Worm (Caenorhabditis elegans) whole organism, L1 larva: ENCODE results near the gene srlf-17.

Experiments
- C16A3.4 ChIP-seq: fragments of 150-350 bp; optimal IDR thresholded peaks from 2 replicates; lab custom pipeline; 2014; ENCODE audit warnings: missing biosample characterization, missing genetic modification characterization
- Y116A8C.19 ChIP-seq: sonication (generic microtip); optimal IDR thresholded peaks from 2 replicates; lab custom pipeline; 2016; ENCODE audit warnings: missing compliant biosample characterization, missing genetic modification characterization, borderline replicate concordance
- aly-2 ChIP-seq: fragments of 150-350 bp; optimal IDR thresholded peaks from 2 replicates; lab custom pipeline; 2014; ENCODE audit warnings: missing biosample characterization, missing genetic modification characterization
- ama-1 ChIP-seq: fragments of 150-350 bp; optimal IDR thresholded peaks from 2 replicates; lab custom pipeline; 2014
- blmp-1 ChIP-seq: fragments of 150-350 bp; optimal IDR thresholded peaks from 2 replicates; lab custom pipeline; 2014; ENCODE audit warnings: missing biosample characterization, missing genetic modification characterization
- ceh-63 ChIP-seq: fragments of 200-800 bp; sonication (Bioruptor generic); optimal IDR thresholded peaks from 2 replicates; lab custom pipeline; 2018; ENCODE audit warnings: mild to moderate bottlenecking, missing genetic modification characterization, missing compliant biosample characterization
- ceh-8 ChIP-seq: fragments of 200-800 bp; sonication (Bioruptor generic); optimal IDR thresholded peaks from 2 replicates; lab custom pipeline; 2018; ENCODE audit warnings: mild to moderate bottlenecking, missing genetic modification characterization, moderate library complexity, missing compliant biosample characterization
- ceh-82 ChIP-seq, 3 experiments: fragments of 150-350 bp in 1 of 3; sonication (generic microtip) in 2 of 3; optimal IDR thresholded peaks; 2 replicates each; lab custom pipeline; 2014 to 2017; ENCODE audit warnings: missing biosample characterization in 3 of 3, missing genetic modification characterization in 3 of 3
- ceh-88 ChIP-seq: fragments of 200-800 bp; sonication (Bioruptor generic); IDR thresholded peaks from 2 replicates; pipeline ENCODE4 v1.3.6; 2022; ENCODE audit warnings: missing genetic modification characterization, missing compliant biosample characterization
- ceh-90 ChIP-seq: sonication (generic microtip); optimal IDR thresholded peaks from 2 replicates; lab custom pipeline; 2016; ENCODE audit warnings: missing genetic modification characterization, missing compliant biosample characterization
- dsc-1 ChIP-seq: sonication (generic microtip); optimal IDR thresholded peaks from 2 replicates; lab custom pipeline; 2016; ENCODE audit warnings: mild to moderate bottlenecking, missing genetic modification characterization, missing compliant biosample characterization
- efl-1 ChIP-seq, 4 experiments: fragments of 150-350 bp; optimal IDR thresholded peaks in 3 of 4; peaks in 1 of 4; 1 replicate in 1 of 4; 2 replicates in 3 of 4; lab custom pipeline; 2014; ENCODE audit warnings: missing biosample characterization in 2 of 4, missing genetic modification characterization in 2 of 4, missing genetic modification reagents in 2 of 4
- efl-3 ChIP-seq: fragments of 200-800 bp; sonication (Bioruptor generic); optimal IDR thresholded peaks from 2 replicates; lab custom pipeline; 2018; ENCODE audit warnings: mild to moderate bottlenecking, missing genetic modification characterization, missing compliant biosample characterization
- egl-13 ChIP-seq: sonication (generic microtip); optimal IDR thresholded peaks from 2 replicates; lab custom pipeline; 2016; ENCODE audit warnings: missing genotype, missing genetic modification reagents, missing genetic modification characterization, missing compliant biosample characterization
- ets-5 ChIP-seq: fragments of 200-800 bp; sonication (Bioruptor generic); IDR thresholded peaks from 2 replicates; pipeline ENCODE4 v1.3.6; 2022; ENCODE audit warnings: missing genetic modification characterization, missing compliant biosample characterization
- fkh-4 ChIP-seq: sonication (generic microtip); optimal IDR thresholded peaks from 2 replicates; lab custom pipeline; 2016; ENCODE audit warnings: missing compliant biosample characterization, missing genetic modification characterization, borderline replicate concordance
- fkh-8 ChIP-seq: sonication (generic microtip); optimal IDR thresholded peaks from 2 replicates; lab custom pipeline; 2016; ENCODE audit warnings: mild to moderate bottlenecking, missing genetic modification characterization, missing compliant biosample characterization
- fos-1 ChIP-seq: fragments of 150-350 bp; optimal IDR thresholded peaks from 2 replicates; lab custom pipeline; 2014; ENCODE audit warnings: missing biosample characterization, missing genetic modification characterization
- hlh-4 ChIP-seq: sonication (generic microtip); optimal IDR thresholded peaks from 2 replicates; lab custom pipeline; 2016; ENCODE audit warnings: mild to moderate bottlenecking, missing genetic modification characterization, missing compliant biosample characterization
- hpl-2 ChIP-seq: fragments of 150-350 bp; optimal IDR thresholded peaks from 2 replicates; lab custom pipeline; 2014; ENCODE audit warnings: missing biosample characterization, missing genetic modification reagents, missing genetic modification characterization
- jun-1 ChIP-seq: fragments of 150-350 bp; optimal IDR thresholded peaks from 2 replicates; lab custom pipeline; 2014; ENCODE audit warnings: missing biosample characterization, missing genetic modification reagents, missing genetic modification characterization
- lin-14 ChIP-seq: fragments of 200-800 bp; sonication (Bioruptor generic); optimal IDR thresholded peaks from 2 replicates; lab custom pipeline; 2018; ENCODE audit warnings: mild to moderate bottlenecking, missing genetic modification characterization, moderate library complexity, missing compliant biosample characterization
- lin-15B ChIP-seq: fragments of 150-350 bp; sonication (generic microtip); optimal IDR thresholded peaks from 3 replicates; lab custom pipeline; 2014; ENCODE audit warnings: missing biosample characterization, missing genetic modification characterization
- lin-35 ChIP-seq, 2 experiments: fragments of 150-350 bp; optimal IDR thresholded peaks; 2 replicates each; lab custom pipeline; 2014; ENCODE audit warnings: missing biosample characterization in 2 of 2, missing genetic modification characterization in 2 of 2, missing genetic modification reagents in 2 of 2
- lsy-2 ChIP-seq, 2 experiments: fragments of 150-350 bp; optimal IDR thresholded peaks; 2 replicates each; lab custom pipeline; 2014; ENCODE audit warnings: missing biosample characterization in 2 of 2, missing genetic modification characterization in 2 of 2
- mdl-1 ChIP-seq, 2 experiments: fragments of 150-350 bp; optimal IDR thresholded peaks; 2 replicates each; lab custom pipeline; 2014 to 2017; ENCODE audit warnings: missing biosample characterization in 2 of 2, missing genetic modification characterization in 2 of 2, inconsistent platforms in 1 of 2
- mef-2 ChIP-seq: fragments of 150-350 bp; optimal IDR thresholded peaks from 2 replicates; lab custom pipeline; 2014; ENCODE audit warnings: missing biosample characterization, missing genetic modification characterization
- nhr-19 ChIP-seq: fragments of 200-800 bp; sonication (Bioruptor generic); conservative IDR thresholded peaks from 2 replicates; pipeline ENCODE4 v1.3.6; 2022; ENCODE audit warnings: missing genetic modification characterization, missing compliant biosample characterization
- nhr-71 ChIP-seq: sonication (generic microtip); optimal IDR thresholded peaks from 2 replicates; lab custom pipeline; 2016; ENCODE audit warnings: mild to moderate bottlenecking, missing genetic modification characterization, moderate library complexity, missing compliant biosample characterization
- nhr-90 ChIP-seq: sonication (generic microtip); optimal IDR thresholded peaks from 2 replicates; lab custom pipeline; 2016; ENCODE audit warnings: mild to moderate bottlenecking, missing genetic modification characterization, missing compliant biosample characterization; ENCODE audit not compliant: poor library complexity
- pag-3 ChIP-seq: sonication (generic microtip); optimal IDR thresholded peaks from 2 replicates; lab custom pipeline; 2017; ENCODE audit warnings: missing genetic modification characterization, mild to moderate bottlenecking, missing compliant biosample characterization, antibody characterized with exemption, borderline replicate concordance; ENCODE audit not compliant: insufficient read depth
- rnt-1 ChIP-seq: sonication (generic microtip); optimal IDR thresholded peaks from 2 replicates; lab custom pipeline; 2016; ENCODE audit warnings: mild to moderate bottlenecking, missing genetic modification characterization, moderate library complexity, missing compliant biosample characterization
- skn-1 ChIP-seq: fragments of 150-350 bp; optimal IDR thresholded peaks from 2 replicates; lab custom pipeline; 2014; ENCODE audit warnings: missing biosample characterization, missing genetic modification characterization
- sptf-1 ChIP-seq: fragments of 150-350 bp; optimal IDR thresholded peaks from 2 replicates; lab custom pipeline; 2014; ENCODE audit warnings: missing biosample characterization, missing genetic modification characterization
- tbx-2 ChIP-seq: sonication (generic microtip); optimal IDR thresholded peaks from 2 replicates; lab custom pipeline; 2016; ENCODE audit warnings: missing genetic modification characterization, missing compliant biosample characterization
- unc-130 ChIP-seq: fragments of 150-350 bp; optimal IDR thresholded peaks from 2 replicates; lab custom pipeline; 2017; ENCODE audit warnings: missing biosample characterization, missing genetic modification characterization, inconsistent platforms
- unc-86 ChIP-seq: sonication (generic microtip); optimal IDR thresholded peaks from 2 replicates; lab custom pipeline; 2016; ENCODE audit warnings: missing genetic modification characterization, missing compliant biosample characterization
- xbp-1 ChIP-seq: sonication (generic microtip); optimal IDR thresholded peaks from 2 replicates; lab custom pipeline; 2016; ENCODE audit warnings: missing genetic modification characterization, missing compliant biosample characterization
- ztf-11 ChIP-seq, 2 experiments: sonication (generic microtip); optimal IDR thresholded peaks; 2 replicates each; lab custom pipeline; 2016 to 2017; ENCODE audit warnings: missing genetic modification characterization in 2 of 2, missing biosample characterization in 1 of 2, missing compliant biosample characterization in 1 of 2

srlf-17 gene

ce11 chrIV:11110995-11111619 is 8.6 kb upstream of the srlf-17 start, which contains the start of gene rps-5 (continued):
- TF ChIP-seq ceh-63 (no peak), hlh-4 (tag; lab: Kevin White, UChicago) (no peak), sptf-1 (no peak), fkh-4 (tag; lab: Kevin White, UChicago) (no peak), ceh-90 (no peak), ceh-88 (no peak), efl-3 (GFP tag; lab: Kevin White, UChicago) (no peak), jun-1 (tag; lab: Kevin White, UChicago) (peak; percentile 43), lin-15B (peak; percentile 25), tbx-2 (tag; lab: Kevin White, UChicago) (peak; percentile 59), mdl-1 (tag; optimal IDR thresholded peaks at IDR 0.05; lab: Kevin White, UChicago) (peak in 1 of 2 experiments; percentile 50), pag-3 (tag; lab: Kevin White, UChicago) (no peak), lin-35 (GFP tag; optimal IDR thresholded peaks at IDR 0.05; lab: Kevin White, UChicago) (peak; percentile 80 to 92), nhr-90 (tag; lab: Kevin White, UChicago) (peak; percentile 35), ets-5 (no peak), unc-130 (tag; lab: Kevin White, UChicago) (peak; percentile 34), xbp-1 (tag; lab: Kevin White, UChicago) (peak; percentile 89), ama-1 (lab: Kevin White, UChicago) (no peak), rnt-1 (peak; percentile 63), dsc-1 (tag; lab: Kevin White, UChicago) (peak; percentile 37), lsy-2 (tag; optimal IDR thresholded peaks at IDR 0.05; lab: Kevin White, UChicago) (peak; percentile 80 to 92), lin-14 (peak; percentile 65), unc-86 (tag; lab: Kevin White, UChicago) (peak; percentile 22), C16A3.4 (tag; lab: Kevin White, UChicago) (peak; percentile 68), mef-2 (tag; lab: Kevin White, UChicago) (no peak), fkh-8 (tag; lab: Kevin White, UChicago) (peak; percentile 21), ztf-11 (tag; optimal IDR thresholded peaks at IDR 0.05; lab: Kevin White, UChicago) (no peak), skn-1 (peak; percentile 44)

ce11 chrIV:11109771-11110170 is 7.3 kb upstream of the srlf-17 start, which contains the start of gene pigk-1:
TSS of gene pigk-1 (minus strand) at chrIV:11110018.
- TF ChIP-seq egl-13 (tag; lab: Kevin White, UChicago) (no peak), jun-1 (tag; lab: Kevin White, UChicago) (no peak), nhr-90 (tag; lab: Kevin White, UChicago) (no peak), mef-2 (tag; lab: Kevin White, UChicago) (no peak), ceh-82 (tag; optimal IDR thresholded peaks at IDR 0.05; lab: Kevin White, UChicago) (no peak), aly-2 (tag; lab: Kevin White, UChicago) (peak; percentile 7), lsy-2 (tag; optimal IDR thresholded peaks at IDR 0.05; lab: Kevin White, UChicago) (peak in 1 of 2 experiments; percentile 37), blmp-1 (tag; lab: Kevin White, UChicago) (no peak), nhr-19 (GFP tag; lab: Robert Waterston, UW) (0 out of 2 replicates have a peak, but pooled peaks have one; percentile 6), ztf-11 (tag; optimal IDR thresholded peaks at IDR 0.05; lab: Kevin White, UChicago) (no peak), fos-1 (tag; lab: Kevin White, UChicago) (peak; percentile 27), hpl-2 (GFP tag; lab: Kevin White, UChicago) (no peak), nhr-71 (tag; lab: Kevin White, UChicago) (peak; percentile 12), Y116A8C.19 (tag; lab: Kevin White, UChicago) (no peak)
- TF ChIP-seq, all 84 proteins: peak for 5

ce11 chrIV:11105724-11106123 is 3.2 kb upstream of the srlf-17 start, which contains the start of gene srlf-24:
TSS of gene srlf-24 (minus strand) at chrIV:11105824.
- TF ChIP-seq ceh-8 (GFP tag; lab: Kevin White, UChicago) (no peak), efl-1 (optimal IDR thresholded peaks at IDR 0.05; lab: Kevin White, UChicago) (no peak), efl-1 (GFP tag; optimal IDR thresholded peaks at IDR 0.05 in 1 of 2; lab: Kevin White, UChicago) (peak in 1 of 2 experiments; percentile 51), aly-2 (tag; lab: Kevin White, UChicago) (no peak)
